Fruit fly (Drosophila melanogaster): Measurements from ENCODE around the gene Sfp24Bb.

Sfp24Bb gene

DNA sequence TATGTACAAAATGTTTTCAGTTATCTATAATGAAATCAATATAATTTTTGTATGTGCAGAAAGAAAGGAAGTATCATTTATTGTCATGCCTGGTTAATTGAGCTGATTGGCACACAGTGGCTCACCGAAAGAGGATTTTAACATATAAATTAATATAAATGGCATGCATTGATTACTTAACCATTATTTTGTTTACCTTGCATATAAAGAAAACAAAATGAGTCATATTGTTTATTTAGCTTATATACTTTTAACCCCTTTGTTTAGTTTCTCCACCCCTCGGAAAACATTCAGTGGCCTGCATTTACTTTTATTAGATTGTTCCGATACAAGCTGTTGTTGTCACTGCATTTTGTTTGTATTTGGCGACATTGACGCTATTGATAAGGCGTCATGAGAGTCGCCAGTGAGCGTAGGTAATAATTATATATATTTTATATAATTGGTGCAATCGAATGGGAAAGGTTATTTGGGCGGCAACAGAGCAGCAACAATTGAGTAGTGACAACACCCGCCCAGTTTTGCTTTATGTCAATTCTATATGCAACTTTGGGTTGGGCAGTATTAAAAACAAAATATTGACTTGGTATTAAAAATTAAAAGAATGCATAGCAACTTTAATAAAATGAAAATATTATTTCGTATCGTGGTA, 21.9 kb downstream of the Sfp24Bb start (continued):
- TF ChIP-seq Sox102F (GFP tag; optimal IDR thresholded peaks at IDR 0.05) (peak; percentile 14), CG31441 (GFP tag; IDR thresholded peaks at IDR 0.05) (no peak), CG1024 (GFP tag; IDR thresholded peaks at IDR 0.05) (no peak), Blimp-1 (GFP tag; optimal IDR thresholded peaks at IDR 0.05) (peak; percentile 3), CG2202 (tag; optimal IDR thresholded peaks at IDR 0.05) (peak; percentile 45), CG7556 (GFP tag; optimal IDR thresholded peaks at IDR 0.05) (no peak), lab (GFP tag; optimal IDR thresholded peaks at IDR 0.05) (peak; percentile 48), CG3163 (GFP tag; optimal IDR thresholded peaks at IDR 0.05) (no peak), ap (GFP tag; IDR thresholded peaks at IDR 0.05) (no peak), rib (GFP tag; IDR thresholded peaks at IDR 0.05) (no peak), CG6813 (GFP tag; optimal IDR thresholded peaks at IDR 0.05) (no peak), CG31365 (tag; optimal IDR thresholded peaks at IDR 0.05) (no peak), Bteb2 (GFP tag; optimal IDR thresholded peaks at IDR 0.05) (no peak), toy (GFP tag; IDR thresholded peaks at IDR 0.05) (no peak), CG6175 (GFP tag; IDR thresholded peaks at IDR 0.05) (no peak), ems (GFP tag; optimal IDR thresholded peaks at IDR 0.05) (no peak), h (optimal IDR thresholded peaks at IDR 0.05) (no peak), CG1792 (GFP tag; optimal IDR thresholded peaks at IDR 0.05) (no peak), Hr39 (optimal IDR thresholded peaks at IDR 0.05) (no peak), CG10565 (GFP tag; optimal IDR thresholded peaks at IDR 0.05) (no peak), chm (GFP tag; IDR thresholded peaks at IDR 0.05) (no peak), vvl (GFP tag; IDR thresholded peaks at IDR 0.05) (peak; percentile 28; the same call in 1 of the 2 replicates), Hey (tag; optimal IDR thresholded peaks at IDR 0.05) (no peak), zen (tag; optimal IDR thresholded peaks at IDR 0.05) (no peak), CG11504 (tag; optimal IDR thresholded peaks at IDR 0.05) (peak; percentile 30), CG8290 (GFP tag; optimal IDR thresholded peaks at IDR 0.05) (no peak), CG8290 (tag; optimal IDR thresholded peaks at IDR 0.05) (no peak), Med (GFP tag) (peak; percentile 64), Lhr (GFP tag; optimal IDR thresholded peaks at IDR 0.05) (no peak), pita (GFP tag; optimal IDR thresholded peaks at IDR 0.05) (no peak), CG10147 (GFP tag; optimal IDR thresholded peaks at IDR 0.05) (no peak), CG1233 (GFP tag; optimal IDR thresholded peaks at IDR 0.05) (peak; percentile 8), CG14014 (GFP tag; IDR thresholded peaks at IDR 0.05) (no peak), tup (GFP tag; optimal IDR thresholded peaks at IDR 0.05) (no peak), CG1602 (GFP tag; optimal IDR thresholded peaks at IDR 0.05) (no peak), tll (GFP tag; optimal IDR thresholded peaks at IDR 0.05) (no peak), CG17186 (GFP tag; optimal IDR thresholded peaks at IDR 0.05) (no peak), CG11085 (GFP tag; IDR thresholded peaks at IDR 0.05) (no peak), CG12391 (tag; optimal IDR thresholded peaks at IDR 0.05) (peak; percentile 20), CG7357 (GFP tag; IDR thresholded peaks at IDR 0.05) (no peak), gt (GFP tag; IDR thresholded peaks at IDR 0.05) (no peak), sqz (GFP tag; optimal IDR thresholded peaks at IDR 0.05) (no peak), CG6854 (GFP tag; optimal IDR thresholded peaks at IDR 0.05) (no peak), tgo (GFP tag; IDR thresholded peaks at IDR 0.05) (no peak), CG14050 (GFP tag; IDR thresholded peaks at IDR 0.05) (no peak), CG7372 (GFP tag; IDR thresholded peaks at IDR 0.05) (no peak), shn (GFP tag; optimal IDR thresholded peaks at IDR 0.05) (no peak), CG18619 (GFP tag; optimal IDR thresholded peaks at IDR 0.05) (no peak), repo (GFP tag; optimal IDR thresholded peaks at IDR 0.05) (no peak), ind (GFP tag; optimal IDR thresholded peaks at IDR 0.05) (no peak), bcd (GFP tag; optimal IDR thresholded peaks at IDR 0.05) (no peak), chinmo (GFP tag; IDR thresholded peaks at IDR 0.05; ENCODE audit: partially characterized antibody) (no peak)

All from whole organism, embryonic.